Worm (Caenorhabditis elegans) whole organism, L1 larva: ENCODE results near the gene Y27F2A.9.

Experiments used
- alr-1 ChIP-seq: fragments of 200-800 bp; sonication (Bioruptor generic); optimal IDR thresholded peaks from 2 replicates; lab custom pipeline; 2018; ENCODE audit warnings: borderline replicate concordance, mild to moderate bottlenecking, missing genetic modification characterization, missing compliant biosample characterization
- ama-1 ChIP-seq: fragments of 150-350 bp; optimal IDR thresholded peaks from 2 replicates; lab custom pipeline; 2014
- ceh-90 ChIP-seq: sonication (generic microtip); optimal IDR thresholded peaks from 2 replicates; lab custom pipeline; 2016; ENCODE audit warnings: missing genetic modification characterization, missing compliant biosample characterization
- fkh-10 ChIP-seq: sonication (generic microtip); optimal IDR thresholded peaks from 2 replicates; lab custom pipeline; 2017; ENCODE audit warnings: missing biosample characterization, missing genetic modification reagents, missing genetic modification characterization
- fkh-8 ChIP-seq: sonication (generic microtip); optimal IDR thresholded peaks from 2 replicates; lab custom pipeline; 2016; ENCODE audit warnings: mild to moderate bottlenecking, missing genetic modification characterization, missing compliant biosample characterization
- fos-1 ChIP-seq: fragments of 150-350 bp; optimal IDR thresholded peaks from 2 replicates; lab custom pipeline; 2014; ENCODE audit warnings: missing biosample characterization, missing genetic modification characterization
- jun-1 ChIP-seq: fragments of 150-350 bp; optimal IDR thresholded peaks from 2 replicates; lab custom pipeline; 2014; ENCODE audit warnings: missing biosample characterization, missing genetic modification reagents, missing genetic modification characterization
- lir-3 ChIP-seq: sonication (generic microtip); optimal IDR thresholded peaks from 2 replicates; lab custom pipeline; 2016; ENCODE audit warnings: mild to moderate bottlenecking, missing genetic modification characterization, moderate library complexity, missing compliant biosample characterization; ENCODE audit not compliant: poor library complexity
- nhr-237 ChIP-seq: fragments of 150-350 bp; optimal IDR thresholded peaks from 2 replicates; lab custom pipeline; 2014; ENCODE audit warnings: missing biosample characterization, missing genetic modification characterization
- nhr-47 ChIP-seq: sonication (generic microtip); optimal IDR thresholded peaks from 2 replicates; lab custom pipeline; 2016; ENCODE audit warnings: mild to moderate bottlenecking, missing genetic modification characterization, moderate library complexity, missing compliant biosample characterization
- rnt-1 ChIP-seq: sonication (generic microtip); optimal IDR thresholded peaks from 2 replicates; lab custom pipeline; 2016; ENCODE audit warnings: mild to moderate bottlenecking, missing genetic modification characterization, moderate library complexity, missing compliant biosample characterization
- skn-1 ChIP-seq: fragments of 150-350 bp; optimal IDR thresholded peaks from 2 replicates; lab custom pipeline; 2014; ENCODE audit warnings: missing biosample characterization, missing genetic modification characterization
- unc-62 ChIP-seq: fragments of 150-350 bp; optimal IDR thresholded peaks from 2 replicates; lab custom pipeline; 2014; ENCODE audit warnings: missing biosample characterization, missing genetic modification reagents, missing genetic modification characterization
- zag-1 ChIP-seq: fragments of 150-350 bp; optimal IDR thresholded peaks from 2 replicates; lab custom pipeline; 2014; ENCODE audit warnings: missing biosample characterization, missing genetic modification characterization

DNA sequence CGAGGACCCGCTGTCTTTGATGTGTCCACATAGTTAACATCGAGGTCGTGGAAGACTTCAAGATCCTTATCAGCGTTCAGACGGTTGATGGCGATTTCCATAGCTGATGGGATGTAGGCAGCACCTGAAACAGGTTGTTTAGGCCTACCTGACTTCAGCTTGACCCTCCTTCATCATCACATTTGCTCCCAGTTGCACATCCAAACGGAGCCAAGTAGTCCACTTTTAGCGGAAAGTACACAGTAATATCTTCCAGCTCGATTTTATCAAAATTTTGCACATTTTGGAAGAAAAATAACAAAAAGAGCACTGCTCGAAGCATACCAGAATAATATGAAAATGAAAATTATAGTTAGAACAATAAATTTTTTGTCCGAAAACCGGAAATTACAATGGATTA lies 5.5 kb upstream of the Y27F2A.9 start, which contains the start of gene gcy-15:
- TF ChIP-seq skn-1 (tag; lab: Kevin White, UChicago) = no peak
- TF ChIP-seq unc-62 (GFP tag; lab: Kevin White, UChicago) = no peak
- no peak for TF ChIP-seq fos-1
- no peak for TF ChIP-seq fkh-8 (tag; lab: Kevin White, UChicago)
- TF ChIP-seq nhr-237 (tag; lab: Kevin White, UChicago) = no peak
- no peak for TF ChIP-seq lir-3
- TF ChIP-seq ama-1 = no peak
- TF ChIP-seq jun-1 (tag; lab: Kevin White, UChicago) = no peak
- TF ChIP-seq nhr-47 = no peak
- no peak for TF ChIP-seq fkh-10
- no peak for TF ChIP-seq ceh-90
- no peak for TF ChIP-seq zag-1 (tag; lab: Kevin White, UChicago)
- no peak for TF ChIP-seq alr-1 (tag; lab: Kevin White, UChicago)
- TF ChIP-seq rnt-1 = no peak
